Fruit fly (Drosophila melanogaster) whole organism, embryonic: ENCODE data around the gene Ythdf.

Source experiments
- Ravus ChIP-seq: fragments of 200-800 bp; sonication (Bioruptor generic); IDR thresholded peaks from 2 replicates; pipeline ENCODE4 v1.3.6; 2022; ENCODE audit warnings: missing biosample characterization, missing genetic modification characterization
- sqz ChIP-seq: fragments of 200-800 bp; sonication (Bioruptor generic); optimal IDR thresholded peaks from 3 replicates; lab custom pipeline; 2018; ENCODE audit warnings: missing biosample characterization, mild to moderate bottlenecking, missing genetic modification characterization

dm6 chr3R:25049383-25049741, 10.3 kb upstream of the Ythdf start, which contains the start of gene CG11791:
- TF ChIP-seq Ravus (GFP tag; lab: Robert Waterston, UW) (no peak), sqz (GFP tag; lab: Kevin White, UChicago) (no peak)
